Fruit fly (Drosophila melanogaster) whole organism, wandering third instar larva: Measurements from ENCODE around the gene sro.

Experiments used
- CG9705 ChIP-seq: fragments of 200-800 bp; sonication (Bioruptor generic); optimal IDR thresholded peaks from 2 replicates; lab custom pipeline; 2018; ENCODE audit warnings: missing biosample characterization, mild to moderate bottlenecking, missing genetic modification characterization
- Hr78 ChIP-seq: fragments of >200 bp; optimal IDR thresholded peaks from 2 replicates; lab custom pipeline; 2017; ENCODE audit warnings: missing biosample characterization, missing genetic modification characterization
- Myc ChIP-seq: fragments of >200 bp; optimal IDR thresholded peaks from 2 replicates; lab custom pipeline; 2017
- dl ChIP-seq, 2 experiments: fragments of 175-275, 200-275 bp in 1 of 2; fragments of 200-275 bp in 1 of 2; sonication (Bioruptor generic); optimal IDR thresholded peaks; lab custom pipeline; 2018; ENCODE audit warnings: mild to moderate bottlenecking in 2 of 2, missing biosample characterization in 2 of 2, missing genetic modification characterization in 2 of 2, moderate library complexity in 2 of 2; ENCODE audit not compliant: partially characterized antibody in 2 of 2, insufficient read depth in 1 of 2
- fru ChIP-seq: fragments of 200-800 bp; sonication (Bioruptor generic); optimal IDR thresholded peaks from 3 replicates; lab custom pipeline; 2016; ENCODE audit warnings: missing biosample characterization, mild to moderate bottlenecking, missing genetic modification characterization
- jim ChIP-seq: fragments of 175-275, 200-325 bp; sonication (Bioruptor generic); optimal IDR thresholded peaks from 2 replicates; lab custom pipeline; 2016; ENCODE audit warnings: missing biosample characterization, mild to moderate bottlenecking, missing genetic modification characterization
- lola ChIP-seq: fragments of >200 bp; optimal IDR thresholded peaks from 2 replicates; lab custom pipeline; 2017; ENCODE audit warnings: missing biosample characterization, missing genetic modification characterization
- pan ChIP-seq: fragments of >200 bp; optimal IDR thresholded peaks from 2 replicates; lab custom pipeline; 2017
- psq ChIP-seq: fragments of 200-800 bp; sonication (Bioruptor generic); optimal IDR thresholded peaks from 3 replicates; lab custom pipeline; 2017; ENCODE audit warnings: missing biosample characterization, mild to moderate bottlenecking, missing genetic modification characterization, moderate library complexity
- rgr ChIP-seq: fragments of 200-800 bp; sonication (Bioruptor generic); optimal IDR thresholded peaks from 3 replicates; lab custom pipeline; 2016; ENCODE audit warnings: missing biosample characterization, mild to moderate bottlenecking, missing genetic modification characterization
- usp ChIP-seq: fragments of >200 bp; optimal IDR thresholded peaks from 2 replicates; lab custom pipeline; 2017; ENCODE audit warnings: missing biosample characterization, missing genetic modification characterization

- TF ChIP-seq Hr78 (GFP tag; lab: Kevin White, UChicago) (no peak), dl (GFP tag; optimal IDR thresholded peaks at IDR 0.05; lab: Kevin White, UChicago; ENCODE audit: insufficient read depth in 1 of 2, partially characterized antibody in 2 of 2) (no peak), lola (GFP tag; lab: Kevin White, UChicago) (no peak), jim (GFP tag; lab: Kevin White, UChicago) (no peak), psq (GFP tag; lab: Kevin White, UChicago) (no peak), rgr (GFP tag; lab: Kevin White, UChicago) (no peak), CG9705 (GFP tag; lab: Kevin White, UChicago) (no peak), fru (GFP tag; lab: Kevin White, UChicago) (no peak), Myc (lab: Kevin White, UChicago) (no peak), pan (lab: Kevin White, UChicago) (no peak), usp (no peak)
These were observed 23.5 kb upstream of the sro start for dm6 chr3R:29770930-29771329.
